Fruit fly (Drosophila melanogaster) whole organism, wandering third instar larva: Measurements from ENCODE around the gene Pvf3.

ENCODE experiments used
- Abd-B ChIP-seq: fragments of >200 bp; optimal IDR thresholded peaks from 2 replicates; lab custom pipeline; 2017; ENCODE audit warnings: missing biosample characterization, missing genetic modification characterization
- CG32264 ChIP-seq: fragments of 200-800 bp; sonication (Bioruptor generic); optimal IDR thresholded peaks from 2 replicates; lab custom pipeline; 2016; ENCODE audit warnings: missing biosample characterization, missing genetic modification characterization
- CG9705 ChIP-seq: fragments of 200-800 bp; sonication (Bioruptor generic); optimal IDR thresholded peaks from 2 replicates; lab custom pipeline; 2018; ENCODE audit warnings: missing biosample characterization, mild to moderate bottlenecking, missing genetic modification characterization
- CrebA ChIP-seq: fragments of 200-800 bp; sonication (Bioruptor generic); optimal IDR thresholded peaks from 2 replicates; lab custom pipeline; 2016; ENCODE audit warnings: missing biosample characterization, mild to moderate bottlenecking, missing genetic modification characterization, borderline replicate concordance
- Dfd ChIP-seq: fragments of >200 bp; optimal IDR thresholded peaks from 2 replicates; lab custom pipeline; 2017; ENCODE audit warnings: missing biosample characterization, missing genetic modification characterization
- Dif ChIP-seq: fragments of 200-275, 200-300 bp; sonication (Bioruptor generic); optimal IDR thresholded peaks from 2 replicates; lab custom pipeline; 2018; ENCODE audit warnings: missing biosample characterization, missing genetic modification characterization; ENCODE audit not compliant: partially characterized antibody
- GATAd ChIP-seq: sonication (Bioruptor generic); optimal IDR thresholded peaks from 2 replicates; lab custom pipeline; 2016; ENCODE audit warnings: missing biosample characterization, missing genetic modification characterization
- HLH106 ChIP-seq: fragments of 200-800 bp; optimal IDR thresholded peaks from 3 replicates; lab custom pipeline; 2019; ENCODE audit warnings: missing biosample characterization, mild to moderate bottlenecking, missing genetic modification characterization, moderate library complexity
- Hr83 ChIP-seq: fragments of 200-300 bp; sonication (Bioruptor generic); optimal IDR thresholded peaks from 2 replicates; lab custom pipeline; 2016; ENCODE audit warnings: missing biosample characterization, mild to moderate bottlenecking, missing genetic modification characterization, moderate library complexity; ENCODE audit not compliant: poor library complexity, severe bottlenecking
- Jra ChIP-seq: sonication (Bioruptor generic); optimal IDR thresholded peaks from 2 replicates; lab custom pipeline; 2016; ENCODE audit warnings: missing biosample characterization, missing genetic modification characterization
- Mio ChIP-seq: sonication (Bioruptor generic); optimal IDR thresholded peaks from 2 replicates; lab custom pipeline; 2016; ENCODE audit warnings: missing biosample characterization, missing genetic modification characterization
- Myc ChIP-seq: fragments of >200 bp; optimal IDR thresholded peaks from 2 replicates; lab custom pipeline; 2017
- OdsH ChIP-seq: fragments of 200-800 bp; sonication (Bioruptor generic); optimal IDR thresholded peaks from 2 replicates; lab custom pipeline; 2016; ENCODE audit warnings: missing biosample characterization, mild to moderate bottlenecking, missing genetic modification characterization
- Rel ChIP-seq, 2 experiments: fragments of 200-800 bp; sonication (Bioruptor generic) in 1 of 2; optimal IDR thresholded peaks; 2 replicates in 1 of 2; 3 replicates in 1 of 2; lab custom pipeline; 2016 to 2019; ENCODE audit warnings: mild to moderate bottlenecking in 2 of 2, missing biosample characterization in 2 of 2, missing genetic modification characterization in 2 of 2, moderate library complexity in 1 of 2
- Sp1 ChIP-seq: fragments of 200-800 bp; sonication (Bioruptor generic); optimal IDR thresholded peaks from 3 replicates; lab custom pipeline; 2019; ENCODE audit warnings: missing biosample characterization, mild to moderate bottlenecking, missing genetic modification characterization, moderate library complexity
- Vsx2 ChIP-seq: fragments of 200-300, 225-300 bp; sonication (Bioruptor generic); optimal IDR thresholded peaks from 2 replicates; lab custom pipeline; 2018; ENCODE audit warnings: missing biosample characterization, missing genetic modification characterization; ENCODE audit not compliant: partially characterized antibody
- br ChIP-seq: fragments of 200-800 bp; sonication (Bioruptor generic); optimal IDR thresholded peaks from 2 replicates; lab custom pipeline; 2016; ENCODE audit warnings: missing biosample characterization, missing genetic modification characterization
- brk ChIP-seq: fragments of 200-800 bp; sonication (Bioruptor generic); optimal IDR thresholded peaks from 2 replicates; lab custom pipeline; 2016; ENCODE audit warnings: missing biosample characterization, mild to moderate bottlenecking, missing genetic modification characterization
- dl ChIP-seq, 2 experiments: fragments of 175-275, 200-275 bp in 1 of 2; fragments of 200-275 bp in 1 of 2; sonication (Bioruptor generic); optimal IDR thresholded peaks; lab custom pipeline; 2018; ENCODE audit warnings: mild to moderate bottlenecking in 2 of 2, missing biosample characterization in 2 of 2, missing genetic modification characterization in 2 of 2, moderate library complexity in 2 of 2; ENCODE audit not compliant: partially characterized antibody in 2 of 2, insufficient read depth in 1 of 2
- dmrt93B ChIP-seq: fragments of 200-800 bp; sonication (Bioruptor generic); optimal IDR thresholded peaks from 2 replicates; lab custom pipeline; 2018; ENCODE audit warnings: missing biosample characterization, mild to moderate bottlenecking, missing genetic modification characterization
- dsf ChIP-seq: sonication (Bioruptor generic); optimal IDR thresholded peaks from 2 replicates; lab custom pipeline; 2016; ENCODE audit warnings: missing biosample characterization, missing genetic modification characterization, borderline replicate concordance
- ey ChIP-seq: fragments of 200-800 bp; sonication (Bioruptor generic); optimal IDR thresholded peaks from 2 replicates; lab custom pipeline; 2016; ENCODE audit warnings: missing biosample characterization, missing genetic modification characterization
- foxo ChIP-seq, 2 experiments: fragments of 200-800 bp; sonication (Bioruptor generic); optimal IDR thresholded peaks; 2 replicates in 1 of 2; 3 replicates in 1 of 2; lab custom pipeline; 2016 to 2017; ENCODE audit warnings: missing biosample characterization in 2 of 2, missing genetic modification characterization in 2 of 2
- fru ChIP-seq: fragments of 200-800 bp; sonication (Bioruptor generic); optimal IDR thresholded peaks from 3 replicates; lab custom pipeline; 2016; ENCODE audit warnings: missing biosample characterization, mild to moderate bottlenecking, missing genetic modification characterization
- h ChIP-seq: fragments of 200-800 bp; sonication (Bioruptor generic); optimal IDR thresholded peaks from 3 replicates; lab custom pipeline; 2016; ENCODE audit warnings: missing biosample characterization, mild to moderate bottlenecking, missing genetic modification characterization
- jim ChIP-seq: fragments of 175-275, 200-325 bp; sonication (Bioruptor generic); optimal IDR thresholded peaks from 2 replicates; lab custom pipeline; 2016; ENCODE audit warnings: missing biosample characterization, mild to moderate bottlenecking, missing genetic modification characterization
- pan ChIP-seq: fragments of >200 bp; optimal IDR thresholded peaks from 2 replicates; lab custom pipeline; 2017
- psq ChIP-seq: fragments of 200-800 bp; sonication (Bioruptor generic); optimal IDR thresholded peaks from 3 replicates; lab custom pipeline; 2017; ENCODE audit warnings: missing biosample characterization, mild to moderate bottlenecking, missing genetic modification characterization, moderate library complexity
- rgr ChIP-seq: fragments of 200-800 bp; sonication (Bioruptor generic); optimal IDR thresholded peaks from 3 replicates; lab custom pipeline; 2016; ENCODE audit warnings: missing biosample characterization, mild to moderate bottlenecking, missing genetic modification characterization
- sv ChIP-seq: fragments of 200-800 bp; sonication (Bioruptor generic); optimal IDR thresholded peaks from 3 replicates; lab custom pipeline; 2016; ENCODE audit warnings: missing biosample characterization, missing genetic modification characterization
- usp ChIP-seq: fragments of >200 bp; optimal IDR thresholded peaks from 2 replicates; lab custom pipeline; 2017; ENCODE audit warnings: missing biosample characterization, missing genetic modification characterization
- woc ChIP-seq: sonication (Bioruptor generic); optimal IDR thresholded peaks from 2 replicates; lab custom pipeline; 2016; ENCODE audit warnings: missing biosample characterization, mild to moderate bottlenecking, missing genetic modification characterization

Pvf3 gene

dm6 chr2L:7056189-7056926 lies 101.1 kb downstream of the Pvf3 start, which contains the start of gene Mnn1:
Mnn1 (plus strand) TSS chr2L:7056301.
- TF ChIP-seq Rel (GFP tag; optimal IDR thresholded peaks at IDR 0.05; lab: Kevin White, UChicago) = no peak
- TF ChIP-seq Rel (tag; optimal IDR thresholded peaks at IDR 0.05; lab: Kevin White, UChicago) = peak; percentile 86
- no peak for TF ChIP-seq CG32264 (GFP tag; lab: Kevin White, UChicago)
- peak; percentile 5 for TF ChIP-seq dsf (GFP tag; lab: Kevin White, UChicago)
- no peak for TF ChIP-seq dmrt93B (GFP tag; lab: Kevin White, UChicago)
- peak in 1 of 2 experiments; percentile 8 for TF ChIP-seq dl (GFP tag; optimal IDR thresholded peaks at IDR 0.05; lab: Kevin White, UChicago; ENCODE audit: insufficient read depth in 1 of 2, partially characterized antibody in 2 of 2)
- peak; percentile 82 for TF ChIP-seq h (GFP tag; lab: Kevin White, UChicago)
- TF ChIP-seq CrebA = no peak
- TF ChIP-seq pan (lab: Kevin White, UChicago) = no peak
- TF ChIP-seq br (GFP tag; lab: Kevin White, UChicago) = peak; percentile 1
- no peak for TF ChIP-seq woc (GFP tag; lab: Kevin White, UChicago)
- peak; percentile 42 for TF ChIP-seq HLH106 (tag; lab: Kevin White, UChicago)
- TF ChIP-seq sv (GFP tag; lab: Kevin White, UChicago) = peak; percentile 17
- TF ChIP-seq GATAd (GFP tag; lab: Kevin White, UChicago) = no peak
- TF ChIP-seq jim = peak; percentile 66
- no peak for TF ChIP-seq OdsH
- no peak for TF ChIP-seq Mio (GFP tag; lab: Kevin White, UChicago)
- no peak for TF ChIP-seq Dfd (GFP tag; lab: Kevin White, UChicago)
- no peak for TF ChIP-seq rgr (GFP tag; lab: Kevin White, UChicago)
- peak in 1 of 2 experiments; percentile 56 for TF ChIP-seq foxo (GFP tag; optimal IDR thresholded peaks at IDR 0.05; lab: Kevin White, UChicago)
- TF ChIP-seq Myc (lab: Kevin White, UChicago) = peak; percentile 35
- TF ChIP-seq ey (GFP tag; lab: Kevin White, UChicago) = peak; percentile 41
- peak; percentile 17 for TF ChIP-seq Dif
- TF ChIP-seq Sp1 (GFP tag; lab: Kevin White, UChicago) = peak; percentile 51
- no peak for TF ChIP-seq Abd-B (GFP tag; lab: Kevin White, UChicago)
- TF ChIP-seq Jra (GFP tag; lab: Kevin White, UChicago) = no peak
- peak; percentile 27 for TF ChIP-seq fru (GFP tag; lab: Kevin White, UChicago)
- TF ChIP-seq psq (GFP tag; lab: Kevin White, UChicago) = peak; percentile 84
- peak; percentile 84 for TF ChIP-seq Hr83 (GFP tag; lab: Kevin White, UChicago)
- no peak for TF ChIP-seq usp (GFP tag; lab: Kevin White, UChicago)
- peak; percentile 36 for TF ChIP-seq CG9705
- TF ChIP-seq brk (GFP tag; lab: Kevin White, UChicago) = peak; percentile 53
- TF ChIP-seq Vsx2 = peak; percentile 15

- TF ChIP-seq h (GFP tag; lab: Kevin White, UChicago) = no peak
Measured at dm6 chr2L:7051740-7052139, 105.8 kb downstream of the Pvf3 start.

DNA sequence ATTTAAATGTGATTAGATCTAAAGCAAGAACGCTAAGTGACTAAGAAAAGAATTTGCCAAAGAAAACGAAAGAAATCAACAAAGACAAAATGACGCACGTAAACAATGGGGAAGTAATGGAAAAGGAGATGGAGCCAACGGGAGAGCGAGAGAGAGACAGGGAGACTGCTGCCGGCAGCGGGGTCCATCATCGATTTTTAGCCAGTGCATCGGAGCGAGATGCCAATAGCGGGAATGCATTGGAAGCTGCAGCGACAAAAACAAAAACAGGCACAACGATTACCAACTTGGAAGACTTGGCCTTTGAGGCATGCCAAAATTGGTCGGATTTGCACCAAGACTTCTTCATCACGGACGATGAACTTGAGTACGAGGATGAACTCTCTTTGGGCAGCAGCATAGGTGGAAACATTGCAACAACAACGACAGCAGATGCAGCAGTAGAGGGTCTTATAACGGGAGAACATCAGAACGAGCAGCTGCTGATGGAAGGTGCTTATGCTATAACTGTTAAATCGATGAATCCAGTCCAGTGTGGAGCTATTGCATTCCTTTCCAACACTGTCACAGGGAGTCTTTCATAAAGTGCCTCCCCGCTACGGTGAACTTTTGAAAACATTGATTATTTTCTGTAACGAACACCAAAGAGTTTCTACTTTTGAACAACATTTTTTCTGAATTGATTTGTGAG lies 106.9 kb downstream of the Pvf3 start:
- TF ChIP-seq psq (GFP tag; lab: Kevin White, UChicago) = peak; percentile 59
- TF ChIP-seq fru (GFP tag; lab: Kevin White, UChicago) = peak; percentile 26
- TF ChIP-seq h (GFP tag; lab: Kevin White, UChicago) = no peak
- TF ChIP-seq Hr83 (GFP tag; lab: Kevin White, UChicago) = no peak
- TF ChIP-seq HLH106 (tag; lab: Kevin White, UChicago) = no peak
